Worm (Caenorhabditis elegans): ENCODE results near the gene ZK1086.3.

ZK1086.3 gene

DNA sequence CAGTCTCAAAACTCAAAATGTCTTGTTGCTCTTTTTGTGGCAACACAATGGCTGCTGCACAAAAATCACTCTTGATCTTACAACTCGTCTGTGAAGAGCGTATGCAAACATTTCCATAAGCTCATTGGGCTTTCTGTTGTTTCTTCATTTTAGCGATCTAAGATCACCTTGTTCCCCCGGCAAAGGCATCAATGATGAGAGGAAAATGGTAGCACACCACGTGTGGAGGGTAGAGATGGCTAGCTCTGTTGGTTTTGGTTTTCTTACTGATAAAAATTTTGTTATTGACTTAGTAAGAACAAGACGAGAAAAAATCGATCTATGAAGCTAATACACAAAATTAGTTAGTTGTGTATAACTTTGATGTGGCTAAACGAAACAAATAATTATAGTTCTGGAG is 42.6 kb upstream of the ZK1086.3 start:
- TF ChIP-seq Y95B8A.8 (GFP tag; IDR thresholded peaks at IDR 0.05): no peak
- peak; percentile 34 for TF ChIP-seq nhr-80 (tag; optimal IDR thresholded peaks at IDR 0.05)

DNA sequence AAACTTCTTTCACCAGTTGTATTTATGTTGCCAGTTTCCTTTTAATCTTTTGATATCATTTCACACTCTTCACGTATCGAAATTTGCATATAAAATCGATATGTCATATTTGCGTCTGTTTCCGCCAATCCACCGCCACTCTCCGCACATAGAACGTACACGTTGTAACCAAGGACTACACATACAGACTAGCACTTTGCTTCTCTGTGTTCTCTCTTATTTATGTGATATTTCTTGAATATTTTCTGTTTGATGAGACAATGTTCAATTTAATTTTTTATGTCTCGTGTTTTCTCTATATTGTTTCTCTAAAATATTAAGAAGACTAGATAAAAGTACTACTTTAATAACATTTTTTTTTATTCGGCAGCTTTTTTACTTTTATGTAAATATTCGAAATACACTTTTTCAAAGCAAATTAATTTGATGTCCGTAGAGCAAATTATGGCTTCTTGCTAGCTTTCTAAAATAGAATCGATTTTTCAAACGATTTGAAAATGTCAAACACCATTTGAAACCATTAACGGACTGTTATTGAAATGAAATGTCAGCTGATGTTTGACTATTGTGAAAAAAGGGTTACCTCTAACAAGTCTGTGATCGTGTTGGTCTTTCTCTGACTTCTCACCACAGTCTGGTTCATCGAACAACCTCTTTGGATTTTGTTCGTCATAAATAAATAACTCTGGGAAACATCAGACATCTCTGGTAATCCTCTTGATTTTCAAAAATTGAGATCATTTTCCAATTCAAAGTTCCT is 37.6 kb upstream of the ZK1086.3 start:
- TF ChIP-seq nhr-80 (tag; optimal IDR thresholded peaks at IDR 0.05): peak; percentile 15
- no peak for TF ChIP-seq C17E4.6 (GFP tag; IDR thresholded peaks at IDR 0.05)
- no peak for TF ChIP-seq F23B12.7 (tag; optimal IDR thresholded peaks at IDR 0.05; ENCODE audit: insufficient read depth)
- TF ChIP-seq bed-1 (GFP tag; IDR thresholded peaks at IDR 0.05): no peak
- TF ChIP-seq mcd-1 (GFP tag; IDR thresholded peaks at IDR 0.05): no peak

DNA sequence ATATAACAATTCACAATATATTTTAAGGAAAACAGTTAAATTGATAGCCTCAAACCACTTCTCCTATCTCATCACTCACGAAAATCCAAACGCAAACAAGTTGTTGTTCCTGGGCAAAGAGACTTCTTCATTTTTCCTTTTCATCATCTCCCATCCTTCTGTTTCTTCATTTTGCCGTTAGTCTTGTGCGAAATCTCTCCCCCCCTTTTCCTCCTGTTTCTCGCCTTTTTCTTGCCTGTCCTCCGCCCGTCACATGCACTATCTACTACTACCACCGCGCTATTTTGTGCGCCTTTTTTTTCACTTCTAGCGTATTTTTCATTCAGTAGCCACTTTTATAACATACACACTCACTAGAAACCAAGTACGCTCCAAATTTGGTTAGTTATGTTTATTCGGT is 36.1 kb upstream of the ZK1086.3 start:
- TF ChIP-seq lag-1 (GFP tag; IDR thresholded peaks at IDR 0.05) (0 out of 2 replicates have a peak, but pooled peaks have one; percentile 20), ztf-22 (GFP tag; optimal IDR thresholded peaks at IDR 0.05) (no peak), ceh-27 (GFP tag; optimal IDR thresholded peaks at IDR 0.05) (peak; percentile 25), lin-40 (tag; optimal IDR thresholded peaks at IDR 0.05) (peak; percentile 16), cebp-1 (GFP tag; IDR thresholded peaks at IDR 0.05) (no peak), cebp-1 (tag; optimal IDR thresholded peaks at IDR 0.05) (peak; percentile 46), ceh-40 (GFP tag; IDR thresholded peaks at IDR 0.05) (no peak)

DNA sequence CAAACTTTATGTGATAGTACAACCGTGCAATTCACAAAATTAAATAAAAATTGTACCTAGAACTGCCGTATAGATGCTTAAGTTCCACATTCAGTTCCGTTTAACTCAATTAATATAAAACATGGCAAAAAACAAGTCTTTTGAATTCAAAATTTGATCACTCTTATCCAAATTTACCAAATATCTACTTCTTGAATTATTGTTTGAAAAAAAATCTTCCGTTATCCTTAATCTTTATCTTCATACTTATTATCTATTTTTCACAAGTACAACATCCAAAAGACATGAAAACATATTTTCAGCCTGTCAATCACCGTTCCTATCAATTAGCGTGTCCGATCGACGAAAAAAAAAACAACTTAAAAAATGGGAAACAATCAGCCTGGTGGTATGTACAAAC is 35.2 kb upstream of the ZK1086.3 start, which contains the start of gene aakb-1:
Gene aakb-1, plus strand, starts transcription at position 301 of the 400 bp plus-strand sequence.
- TF ChIP-seq nhr-90 (tag; optimal IDR thresholded peaks at IDR 0.05) (no peak), egrh-3 (GFP tag; IDR thresholded peaks at IDR 0.05) (no peak), D2030.7 (GFP tag; IDR thresholded peaks at IDR 0.05) (no peak), unc-62 (GFP tag; optimal IDR thresholded peaks at IDR 0.05) (no peak), ztf-18 (tag; optimal IDR thresholded peaks at IDR 0.05) (no peak), cebp-1 (GFP tag; IDR thresholded peaks at IDR 0.05) (no peak), cebp-1 (tag; optimal IDR thresholded peaks at IDR 0.05) (no peak), rcor-1 (GFP tag; IDR thresholded peaks at IDR 0.05) (no peak), fkh-3 (tag; optimal IDR thresholded peaks at IDR 0.05) (no peak), F10E7.11 (tag; optimal IDR thresholded peaks at IDR 0.05) (no peak), pha-4 (tag; optimal IDR thresholded peaks at IDR 0.05) (no peak), egl-44 (GFP tag; IDR thresholded peaks at IDR 0.05) (no peak), let-607 (tag; optimal IDR thresholded peaks at IDR 0.05) (no peak), mes-4 (tag; optimal IDR thresholded peaks at IDR 0.05) (no peak), ztf-6 (GFP tag; IDR thresholded peaks at IDR 0.05) (no peak), nhr-120 (GFP tag; IDR thresholded peaks at IDR 0.05) (no peak), T07F8.4 (tag; optimal IDR thresholded peaks at IDR 0.05) (no peak)

DNA sequence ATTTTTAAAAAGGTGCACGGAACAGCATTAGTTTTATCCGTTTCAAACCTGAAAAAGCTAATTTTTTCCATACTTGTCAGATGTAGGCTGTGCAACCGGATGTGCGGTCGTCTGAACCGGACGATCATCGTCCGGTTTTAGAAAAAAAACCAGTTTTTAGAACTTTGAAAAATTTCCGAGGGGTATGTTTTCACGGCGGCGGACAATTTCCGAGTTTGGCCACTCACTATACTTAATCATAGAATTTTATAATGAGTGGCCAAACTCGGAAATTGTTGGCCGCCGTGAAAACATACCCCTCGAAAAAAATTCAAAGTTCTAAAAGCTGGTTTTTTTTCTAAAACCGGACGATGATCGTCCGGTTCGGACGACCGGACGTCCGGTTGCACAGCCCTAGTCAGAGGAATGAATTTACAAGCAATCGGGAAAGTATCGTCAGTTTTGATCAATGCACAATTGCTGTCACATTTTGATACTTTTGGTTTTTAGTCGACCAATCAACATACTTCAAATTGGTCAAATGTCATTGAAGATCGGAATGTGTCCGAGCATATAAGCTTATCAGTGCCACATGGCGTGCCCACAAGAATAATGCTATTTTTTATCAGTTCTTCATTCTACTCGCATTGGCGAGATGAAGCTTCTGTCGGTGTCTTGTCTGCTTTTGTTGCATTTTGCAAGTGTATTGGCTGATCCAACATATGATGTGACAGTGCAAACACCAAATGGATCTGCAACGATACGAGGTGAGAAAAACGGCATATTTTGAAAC is 30.8 kb upstream of the ZK1086.3 start, which contains the start of gene cest-13:
Gene cest-13, plus strand, starts transcription at position 562 of the 772 bp plus-strand sequence.
- TF ChIP-seq hmg-1.2 (GFP tag; IDR thresholded peaks at IDR 0.05): peak; percentile 48
- TF ChIP-seq F57A8.1 (GFP tag; optimal IDR thresholded peaks at IDR 0.05): no peak
- no peak for TF ChIP-seq snpc-4 (GFP tag; optimal IDR thresholded peaks at IDR 0.05)
- TF ChIP-seq snpc-4 (tag; optimal IDR thresholded peaks at IDR 0.05): peak in 2 of 4 experiments; percentile 80 to 86
- TF ChIP-seq sea-2 (GFP tag; IDR thresholded peaks at IDR 0.05): no peak
- TF ChIP-seq rcor-1 (GFP tag; IDR thresholded peaks at IDR 0.05): no peak
- TF ChIP-seq pbrm-1 (GFP tag; IDR thresholded peaks at IDR 0.05): no peak
- no peak for TF ChIP-seq repo-1 (tag; optimal IDR thresholded peaks at IDR 0.05)
- TF ChIP-seq tbp1 (GFP tag; optimal IDR thresholded peaks at IDR 0.05): peak; percentile 3
- no peak for TF ChIP-seq Y95B8A.8 (GFP tag; IDR thresholded peaks at IDR 0.05)
- TF ChIP-seq dox-1 (GFP tag; IDR thresholded peaks at IDR 0.05): peak; percentile 50
- TF ChIP-seq nhr-80 (tag; optimal IDR thresholded peaks at IDR 0.05): peak; percentile 71

All from whole organism, young adult.